Worm (Caenorhabditis elegans): ENCODE measurements around the gene C35B8.3.

The C35B8.3 gene

ce11 chrX:9230322-9230721 lies 16.6 kb downstream of the C35B8.3 start:
- TF ChIP-seq pha-4 (GFP tag; IDR thresholded peaks at IDR 0.05) (no peak), pha-4 (tag; optimal IDR thresholded peaks at IDR 0.05) (no peak), aha-1 (tag) (peak; percentile 93), mes-2 (tag; optimal IDR thresholded peaks at IDR 0.05; ENCODE audit: poor library complexity, severe bottlenecking) (no peak), ztf-7 (tag; optimal IDR thresholded peaks at IDR 0.05) (no peak), ceh-28 (tag; optimal IDR thresholded peaks at IDR 0.05) (no peak), Y5F2A.4 (GFP tag; optimal IDR thresholded peaks at IDR 0.05) (no peak)

- peak; percentile 53 for TF ChIP-seq nhr-28 (tag; optimal IDR thresholded peaks at IDR 0.05)
- TF ChIP-seq nhr-25 (tag; optimal IDR thresholded peaks at IDR 0.05; ENCODE audit: borderline replicate concordance, insufficient read depth) = no peak
- TF ChIP-seq unc-62 (GFP tag; optimal IDR thresholded peaks at IDR 0.05 in 1 of 2) = peak in 1 of 2 experiments; percentile 78
- no peak for TF ChIP-seq unc-62 (tag; optimal IDR thresholded peaks at IDR 0.05)
- TF ChIP-seq daf-16 (GFP tag; optimal IDR thresholded peaks at IDR 0.05) = no peak
- TF ChIP-seq daf-16 (tag; optimal IDR thresholded peaks at IDR 0.05) = peak; percentile 30
- no peak for TF ChIP-seq nhr-11 (tag; optimal IDR thresholded peaks at IDR 0.05)
- no peak for TF ChIP-seq Y5F2A.4 (GFP tag; optimal IDR thresholded peaks at IDR 0.05)
- TF ChIP-seq pqm-1 (tag; optimal IDR thresholded peaks at IDR 0.05) = peak; percentile 60
Observed at ce11 chrX:9231556-9231955, 17.8 kb downstream of the C35B8.3 start.

- no peak for TF ChIP-seq dpl-1 (GFP tag; optimal IDR thresholded peaks at IDR 0.05)
- no peak for TF ChIP-seq madf-9 (GFP tag; conservative IDR thresholded peaks at IDR 0.05)
- TF ChIP-seq pqm-1 (tag; optimal IDR thresholded peaks at IDR 0.05) = no peak
- TF ChIP-seq snpc-1.2 (GFP tag; IDR thresholded peaks at IDR 0.05) = no peak
- TF ChIP-seq lin-38 (GFP tag; IDR thresholded peaks at IDR 0.05) = no peak
- TF ChIP-seq mdl-1 (tag; optimal IDR thresholded peaks at IDR 0.05) = no peak
- no peak for TF ChIP-seq hmg-1.1 (GFP tag; IDR thresholded peaks at IDR 0.05)
- TF ChIP-seq zip-2 (tag; optimal IDR thresholded peaks at IDR 0.05) = no peak
- TF ChIP-seq nhr-6 (tag; optimal IDR thresholded peaks at IDR 0.05) = no peak
- no peak for TF ChIP-seq snpc-4 (tag; optimal IDR thresholded peaks at IDR 0.05)
- TF ChIP-seq lin-15B (tag; optimal IDR thresholded peaks at IDR 0.05) = no peak
- no peak for TF ChIP-seq lsy-2 (tag; optimal IDR thresholded peaks at IDR 0.05)
- TF ChIP-seq D1046.2 (GFP tag; IDR thresholded peaks at IDR 0.05) = no peak
- no peak for TF ChIP-seq arid-1 (GFP tag; conservative IDR thresholded peaks at IDR 0.05)
- TF ChIP-seq F44E2.7 (GFP tag; IDR thresholded peaks at IDR 0.05) = no peak
- TF ChIP-seq mes-2 (tag; optimal IDR thresholded peaks at IDR 0.05; ENCODE audit: poor library complexity, severe bottlenecking) = no peak
- no peak for TF ChIP-seq lin-29 (GFP tag; IDR thresholded peaks at IDR 0.05)
- TF ChIP-seq skn-1 (tag; optimal IDR thresholded peaks at IDR 0.05) = no peak
Observed at ce11 chrX:9232037-9232436, 18.3 kb downstream of the C35B8.3 start, which contains the start of gene vav-1. TSS of gene vav-1 (minus strand) at chrX:9232137.

ce11 chrX:9233805-9234204 lies 20.1 kb downstream of the C35B8.3 start:
- TF ChIP-seq unc-39 (tag; optimal IDR thresholded peaks at IDR 0.05) (no peak), snpc-4 (tag; optimal IDR thresholded peaks at IDR 0.05) (no peak), Y5F2A.4 (GFP tag; optimal IDR thresholded peaks at IDR 0.05) (peak; percentile 4), nhr-25 (tag; optimal IDR thresholded peaks at IDR 0.05; ENCODE audit: borderline replicate concordance, insufficient read depth) (no peak), nhr-102 (tag; optimal IDR thresholded peaks at IDR 0.05) (peak; percentile 49), hif-1 (tag; optimal IDR thresholded peaks at IDR 0.05) (no peak), unc-130 (GFP tag; optimal IDR thresholded peaks at IDR 0.05) (no peak), mdl-1 (tag; optimal IDR thresholded peaks at IDR 0.05) (no peak), nhr-111 (GFP tag; optimal IDR thresholded peaks at IDR 0.05) (no peak), snpc-1.2 (GFP tag; IDR thresholded peaks at IDR 0.05) (no peak), mxl-3 (GFP tag; optimal IDR thresholded peaks at IDR 0.05) (peak; percentile 5), set-16 (GFP tag; IDR thresholded peaks at IDR 0.05) (peak; percentile 94), spr-1 (tag; optimal IDR thresholded peaks at IDR 0.05) (peak; percentile 27), gei-8 (GFP tag; optimal IDR thresholded peaks at IDR 0.05) (no peak), ceh-28 (tag; optimal IDR thresholded peaks at IDR 0.05) (no peak), ceh-44 (GFP tag; IDR thresholded peaks at IDR 0.05) (no peak), T26A8.4 (GFP tag; IDR thresholded peaks at IDR 0.05) (peak; percentile 57), nhr-48 (tag; optimal IDR thresholded peaks at IDR 0.05) (peak; percentile 22)

Measured in whole organism, L4 larva.